Fruit fly (Drosophila melanogaster) Kc167 (cell line): ENCODE results near the gene SerRS.

Source experiments
- Myc ChIP-seq: fragments of >200 bp; optimal IDR thresholded peaks from 2 replicates; lab custom pipeline; 2017; ENCODE audit warnings: missing external identifiers
- insv ChIP-seq: fragments of >200 bp; optimal IDR thresholded peaks from 3 replicates; lab custom pipeline; 2018; ENCODE audit warnings: missing external identifiers

DNA sequence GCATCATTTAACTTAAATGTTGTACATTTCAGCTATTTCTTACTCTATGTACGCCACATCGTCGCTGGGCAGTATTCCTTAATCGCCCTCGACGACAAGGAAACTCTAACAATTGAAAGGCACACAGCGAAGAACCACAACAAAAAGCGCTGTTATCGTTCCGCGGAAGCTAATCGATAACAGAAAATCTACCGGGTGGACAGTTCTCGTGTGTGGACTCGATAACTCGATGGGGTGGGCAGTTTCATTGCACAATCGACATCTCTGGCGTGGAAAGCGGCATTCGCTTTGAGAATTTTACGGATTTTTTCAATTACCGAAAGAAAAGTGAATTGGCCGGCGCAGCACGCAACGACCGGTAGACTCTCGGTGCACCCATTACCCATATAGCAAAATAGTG lies 14.2 kb downstream of the SerRS start, which contains the start of the genes alpha4GT1 and Prp40:
- TF ChIP-seq Myc (lab: Kevin White, UChicago), result no peak
- no peak for TF ChIP-seq insv (lab: Kevin White, UChicago)
